Fruit fly (Drosophila melanogaster) whole organism, embryonic: Measurements from ENCODE around the gene CG43680.

Experiments used
- CG31388 ChIP-seq: fragments of 200-800 bp; sonication (Bioruptor generic); optimal IDR thresholded peaks from 2 replicates; lab custom pipeline; 2016; ENCODE audit warnings: missing biosample characterization, missing genetic modification characterization
- CG9727 ChIP-seq: fragments of 200-800 bp; sonication (Bioruptor generic); optimal IDR thresholded peaks from 3 replicates; lab custom pipeline; 2017; ENCODE audit warnings: missing biosample characterization, mild to moderate bottlenecking, missing genetic modification characterization
- sens-2 ChIP-seq: fragments of 200-800 bp; sonication (Bioruptor generic); IDR thresholded peaks from 2 replicates; pipeline ENCODE4 v1.3.6; 2022; ENCODE audit warnings: missing biosample characterization, missing genetic modification characterization

dm6 chr3L:15009681-15010080, 43.5 kb downstream of the CG43680 start:
- TF ChIP-seq sens-2 (no peak), CG31388 (no peak), CG9727 (GFP tag; lab: Kevin White, UChicago) (no peak)
